Fruit fly (Drosophila melanogaster): ENCODE results near the gene CG8064.

dm6 chr3R:18288677-18289076, 5.2 kb downstream of the CG8064 start, which contains the start of gene CG7131:
- TF ChIP-seq E2f2 (GFP tag; IDR thresholded peaks at IDR 0.05) (no peak), Dek (tag; optimal IDR thresholded peaks at IDR 0.05) (no peak), Nf-YB (GFP tag; optimal IDR thresholded peaks at IDR 0.05) (no peak), sens (GFP tag) (no peak), CG33213 (GFP tag; optimal IDR thresholded peaks at IDR 0.05) (no peak)

Measured in whole organism, embryonic.